Fruit fly (Drosophila melanogaster): ENCODE results near the gene CG46320.

The CG46320 gene

dm6 chr3L:5764922-5765843 lies 101.3 kb downstream of the CG46320 start, which contains the start of gene CG10576 (continued):
- TF ChIP-seq en (GFP tag; optimal IDR thresholded peaks at IDR 0.05) (no peak), CG12942 (GFP tag; optimal IDR thresholded peaks at IDR 0.05) (no peak), Usf (GFP tag; optimal IDR thresholded peaks at IDR 0.05) (no peak), pum (GFP tag; optimal IDR thresholded peaks at IDR 0.05) (no peak), Fer2 (tag; optimal IDR thresholded peaks at IDR 0.05) (no peak), dysf (GFP tag; IDR thresholded peaks at IDR 0.05) (no peak), CG8478 (optimal IDR thresholded peaks at IDR 0.05) (no peak), cas (GFP tag; IDR thresholded peaks at IDR 0.05) (no peak), Aef1 (GFP tag; IDR thresholded peaks at IDR 0.05) (no peak), Hr39 (optimal IDR thresholded peaks at IDR 0.05) (no peak), corto (GFP tag; optimal IDR thresholded peaks at IDR 0.05) (no peak), oc (tag; optimal IDR thresholded peaks at IDR 0.05) (no peak), bbx (GFP tag; IDR thresholded peaks at IDR 0.05; ENCODE audit: partially characterized antibody) (peak; percentile 44; the same call in 1 of the 2 replicates), Dll (GFP tag; IDR thresholded peaks at IDR 0.05; ENCODE audit: partially characterized antibody) (peak; percentile 73), Atf6 (GFP tag; IDR thresholded peaks at IDR 0.05) (no peak), CkIIα-i1 (GFP tag; IDR thresholded peaks at IDR 0.05) (no peak), CG10959 (GFP tag; IDR thresholded peaks at IDR 0.05) (no peak), Hr51 (GFP tag; optimal IDR thresholded peaks at IDR 0.05) (no peak), CoRest (tag; optimal IDR thresholded peaks at IDR 0.05) (no peak), Gsc (GFP tag; IDR thresholded peaks at IDR 0.05) (no peak), CG10979 (tag; optimal IDR thresholded peaks at IDR 0.05) (peak; percentile 13), vvl (GFP tag; IDR thresholded peaks at IDR 0.05) (0 out of 2 replicates have a peak, but pooled peaks have one; percentile 23), Ets65A (GFP tag) (peak; percentile 75), CG31388 (GFP tag; optimal IDR thresholded peaks at IDR 0.05) (no peak), sc (optimal IDR thresholded peaks at IDR 0.05) (no peak), sc (GFP tag; optimal IDR thresholded peaks at IDR 0.05) (no peak), ham (GFP tag; IDR thresholded peaks at IDR 0.05) (no peak), trem (tag; optimal IDR thresholded peaks at IDR 0.05) (peak; percentile 95), bsh (GFP tag; optimal IDR thresholded peaks at IDR 0.05) (no peak), CG10321 (GFP tag; IDR thresholded peaks at IDR 0.05) (no peak), stwl (tag; optimal IDR thresholded peaks at IDR 0.05) (no peak), nerfin-1 (tag; optimal IDR thresholded peaks at IDR 0.05) (no peak), lov (optimal IDR thresholded peaks at IDR 0.05) (no peak), lov (GFP tag; IDR thresholded peaks at IDR 0.05) (no peak), CG1233 (GFP tag; optimal IDR thresholded peaks at IDR 0.05) (no peak), crol (GFP tag; IDR thresholded peaks at IDR 0.05) (no peak), h (optimal IDR thresholded peaks at IDR 0.05) (no peak), emc (GFP tag; optimal IDR thresholded peaks at IDR 0.05) (no peak), CrebB (tag; optimal IDR thresholded peaks at IDR 0.05) (no peak), CG7839 (tag; optimal IDR thresholded peaks at IDR 0.05) (no peak), CHES-1-like (GFP tag; optimal IDR thresholded peaks at IDR 0.05) (peak; percentile 18), CG2202 (tag; optimal IDR thresholded peaks at IDR 0.05) (no peak), CG31224 (GFP tag; IDR thresholded peaks at IDR 0.05) (no peak), schlank (tag; optimal IDR thresholded peaks at IDR 0.05) (no peak), HLH3B (GFP tag; IDR thresholded peaks at IDR 0.05) (no peak), HLH54F (GFP tag; optimal IDR thresholded peaks at IDR 0.05) (no peak), gt (GFP tag; IDR thresholded peaks at IDR 0.05) (no peak), CG9727 (GFP tag; optimal IDR thresholded peaks at IDR 0.05) (peak; percentile 22), shn (GFP tag; optimal IDR thresholded peaks at IDR 0.05) (no peak), Hand (GFP tag; optimal IDR thresholded peaks at IDR 0.05) (no peak), repo (GFP tag; optimal IDR thresholded peaks at IDR 0.05) (no peak)
